Fruit fly (Drosophila melanogaster): Measurements from ENCODE around the gene CG14325.
A peak's percentile ranks its signal among the peaks of the same experiment; 100 is the strongest.

CG14325 gene

dm6 chr3R:17646102-17647050 is 19.4 kb downstream of the CG14325 start (continued):
- TF ChIP-seq pros (GFP tag; optimal IDR thresholded peaks at IDR 0.05) (peak; percentile 19), HLHmδ (GFP tag; optimal IDR thresholded peaks at IDR 0.05) (no peak), Xrp1 (GFP tag; IDR thresholded peaks at IDR 0.05) (0 out of 2 replicates have a peak, but pooled peaks have one; percentile 21), CG2120 (GFP tag; optimal IDR thresholded peaks at IDR 0.05) (peak; percentile 12), bab2 (GFP tag; optimal IDR thresholded peaks at IDR 0.05) (no peak), sob (GFP tag; IDR thresholded peaks at IDR 0.05) (peak; percentile 37; the same call in 1 of the 2 replicates), CG4360 (GFP tag; IDR thresholded peaks at IDR 0.05) (no peak), CG14860 (GFP tag; IDR thresholded peaks at IDR 0.05; ENCODE audit: partially characterized antibody) (peak; percentile 54), shn (GFP tag; optimal IDR thresholded peaks at IDR 0.05) (no peak), CG13287 (GFP tag; IDR thresholded peaks at IDR 0.05; ENCODE audit: partially characterized antibody) (peak; percentile 39; the same call in 1 of the 2 replicates), hb (GFP tag; IDR thresholded peaks at IDR 0.05; ENCODE audit: partially characterized antibody) (peak; percentile 60; the same call in 1 of the 3 replicates), ac (GFP tag; optimal IDR thresholded peaks at IDR 0.05) (no peak), CG8290 (GFP tag; optimal IDR thresholded peaks at IDR 0.05) (no peak), CG8290 (tag; optimal IDR thresholded peaks at IDR 0.05) (peak in 1 of 2 experiments; percentile 20), vnd (GFP tag; IDR thresholded peaks at IDR 0.05; ENCODE audit: partially characterized antibody) (peak; percentile 63; the same call in 2 of the 3 replicates), CG2199 (GFP tag; IDR thresholded peaks at IDR 0.05) (0 out of 3 replicates have a peak, but pooled peaks have one; percentile 7), Med (GFP tag) (peak; percentile 66), CG2889 (GFP tag; IDR thresholded peaks at IDR 0.05) (no peak), CG2129 (GFP tag; IDR thresholded peaks at IDR 0.05; ENCODE audit: partially characterized antibody) (no peak; the same call in 1 of the 2 replicates), amos (GFP tag; IDR thresholded peaks at IDR 0.05; ENCODE audit: partially characterized antibody) (peak; percentile 76), Awh (GFP tag; IDR thresholded peaks at IDR 0.05) (no peak), otp (GFP tag; IDR thresholded peaks at IDR 0.05) (no peak), yki (optimal IDR thresholded peaks at IDR 0.05) (no peak), lov (optimal IDR thresholded peaks at IDR 0.05) (no peak), lov (GFP tag; IDR thresholded peaks at IDR 0.05) (no peak), corto (GFP tag; optimal IDR thresholded peaks at IDR 0.05) (no peak), CG12219 (GFP tag; optimal IDR thresholded peaks at IDR 0.05) (no peak), CkIIα-i1 (GFP tag; IDR thresholded peaks at IDR 0.05) (no peak), abd-A (tag; optimal IDR thresholded peaks at IDR 0.05) (peak; percentile 22), wek (GFP tag; optimal IDR thresholded peaks at IDR 0.05) (no peak), CG17359 (tag; optimal IDR thresholded peaks at IDR 0.05) (peak; percentile 10), row (GFP tag; IDR thresholded peaks at IDR 0.05) (peak; percentile 58; the same call in 2 of the 3 replicates), grau (tag; optimal IDR thresholded peaks at IDR 0.05) (no peak), ato (GFP tag; IDR thresholded peaks at IDR 0.05; ENCODE audit: partially characterized antibody) (peak; percentile 65; the same call in 1 of the 2 replicates), pfk (GFP tag; optimal IDR thresholded peaks at IDR 0.05) (peak; percentile 90), CG11093 (GFP tag; IDR thresholded peaks at IDR 0.05) (no peak), CG17568 (GFP tag; optimal IDR thresholded peaks at IDR 0.05) (no peak), inv (GFP tag; IDR thresholded peaks at IDR 0.05; ENCODE audit: partially characterized antibody) (peak; percentile 41; the same call in 1 of the 2 replicates), CG3995 (GFP tag; optimal IDR thresholded peaks at IDR 0.05) (peak; percentile 75), cas (GFP tag; IDR thresholded peaks at IDR 0.05) (no peak), CG2678 (tag; optimal IDR thresholded peaks at IDR 0.05) (no peak), bowl (GFP tag; IDR thresholded peaks at IDR 0.05) (no peak), sens (GFP tag) (peak; percentile 88), Bgb (GFP tag; IDR thresholded peaks at IDR 0.05; ENCODE audit: partially characterized antibody) (peak; percentile 70), salm (tag; optimal IDR thresholded peaks at IDR 0.05) (peak; percentile 79), kni (GFP tag; optimal IDR thresholded peaks at IDR 0.05) (peak; percentile 6), Spps (tag; optimal IDR thresholded peaks at IDR 0.05) (no peak), lilli (GFP tag; optimal IDR thresholded peaks at IDR 0.05) (peak; percentile 10)
